Worm (Caenorhabditis elegans): ENCODE data around the gene tost-1.

The tost-1 gene

ce11 chrIII:4873395-4873794 lies 4.7 kb downstream of the tost-1 start:
- no peak for TF ChIP-seq pag-3 (tag; optimal IDR thresholded peaks at IDR 0.05; ENCODE audit: borderline replicate concordance)
- TF ChIP-seq ceh-22 (tag; optimal IDR thresholded peaks at IDR 0.05) = no peak
- TF ChIP-seq ceh-34 (tag; optimal IDR thresholded peaks at IDR 0.05) = no peak
- no peak for TF ChIP-seq C38D4.7 (GFP tag; optimal IDR thresholded peaks at IDR 0.05)
- no peak for TF ChIP-seq lim-6 (tag; optimal IDR thresholded peaks at IDR 0.05)
- TF ChIP-seq ets-4 (tag; optimal IDR thresholded peaks at IDR 0.05) = no peak
- TF ChIP-seq pax-1 (tag; optimal IDR thresholded peaks at IDR 0.05) = no peak
- no peak for TF ChIP-seq lin-11 (tag; optimal IDR thresholded peaks at IDR 0.05)
- no peak for TF ChIP-seq ceh-14 (tag; optimal IDR thresholded peaks at IDR 0.05)
- TF ChIP-seq sdc-2 (tag; optimal IDR thresholded peaks at IDR 0.05) = no peak
- TF ChIP-seq fkh-6 (tag; optimal IDR thresholded peaks at IDR 0.05) = no peak
- no peak for TF ChIP-seq ceh-31 (tag; optimal IDR thresholded peaks at IDR 0.05)
- no peak for TF ChIP-seq elt-4 (tag; optimal IDR thresholded peaks at IDR 0.05)
- TF ChIP-seq mec-3 (tag; optimal IDR thresholded peaks at IDR 0.05; ENCODE audit: borderline replicate concordance) = no peak
- TF ChIP-seq hlh-15 (tag; optimal IDR thresholded peaks at IDR 0.05) = no peak

ce11 chrIII:4870478-4870877 lies 7.6 kb downstream of the tost-1 start, which contains the start of gene gipc-1:
gipc-1 (plus strand) TSS chrIII:4870778.
- no peak for TF ChIP-seq rnt-1 (tag; optimal IDR thresholded peaks at IDR 0.05)
- TF ChIP-seq ceh-2 (tag; optimal IDR thresholded peaks at IDR 0.05) = no peak
- no peak for TF ChIP-seq npax-4 (tag; optimal IDR thresholded peaks at IDR 0.05)
- no peak for TF ChIP-seq ceh-34 (tag; optimal IDR thresholded peaks at IDR 0.05)
- no peak for TF ChIP-seq hlh-8 (tag; optimal IDR thresholded peaks at IDR 0.05)
- TF ChIP-seq tbx-7 (tag; optimal IDR thresholded peaks at IDR 0.05) = no peak
- no peak for TF ChIP-seq dmd-4 (tag; optimal IDR thresholded peaks at IDR 0.05; ENCODE audit: borderline replicate concordance)
- no peak for TF ChIP-seq lin-11 (tag; optimal IDR thresholded peaks at IDR 0.05)
- no peak for TF ChIP-seq ceh-30 (tag; optimal IDR thresholded peaks at IDR 0.05)
- no peak for TF ChIP-seq fkh-10 (GFP tag; optimal IDR thresholded peaks at IDR 0.05)
- TF ChIP-seq ahr-1 (tag; optimal IDR thresholded peaks at IDR 0.05) = no peak
- no peak for TF ChIP-seq pat-9 (tag; optimal IDR thresholded peaks at IDR 0.05)
- TF ChIP-seq C38D4.7 (GFP tag; optimal IDR thresholded peaks at IDR 0.05) = no peak
- TF ChIP-seq syd-9 (tag; optimal IDR thresholded peaks at IDR 0.05) = no peak
- TF ChIP-seq ceh-48 (tag; optimal IDR thresholded peaks at IDR 0.05) = no peak
- TF ChIP-seq pqm-1 (tag; optimal IDR thresholded peaks at IDR 0.05) = no peak
- TF ChIP-seq nhr-11 (tag; optimal IDR thresholded peaks at IDR 0.05) = no peak
- no peak for TF ChIP-seq hlh-15 (tag; optimal IDR thresholded peaks at IDR 0.05)

ce11 chrIII:4868643-4869042 lies 9.5 kb downstream of the tost-1 start, which contains the start of the genes msd-4 and C35D10.3:
msd-4 (minus strand) TSS chrIII:4868743.
C35D10.3 (plus strand) TSS chrIII:4868921.
- TF ChIP-seq elt-4 (tag; optimal IDR thresholded peaks at IDR 0.05) (no peak), ceh-14 (tag; optimal IDR thresholded peaks at IDR 0.05) (no peak), ceh-34 (tag; optimal IDR thresholded peaks at IDR 0.05) (no peak), elt-2 (tag; optimal IDR thresholded peaks at IDR 0.05) (no peak)

- TF ChIP-seq ceh-45 (GFP tag; IDR thresholded peaks at IDR 0.05) (no peak), madf-2 (tag; optimal IDR thresholded peaks at IDR 0.05) (no peak), elt-2 (tag; optimal IDR thresholded peaks at IDR 0.05) (no peak), eyg-1 (tag; optimal IDR thresholded peaks at IDR 0.05) (no peak), T23F11.4 (GFP tag; optimal IDR thresholded peaks at IDR 0.05) (no peak), pat-9 (tag; optimal IDR thresholded peaks at IDR 0.05) (no peak)
Measured at ce11 chrIII:4866762-4867161, 11.3 kb downstream of the tost-1 start, which contains the start of gene C35D10.17. C35D10.17 (plus strand) TSS chrIII:4867062.

ce11 chrIII:4863127-4863526 lies 15.0 kb downstream of the tost-1 start, which contains the start of gene coq-8:
coq-8 (plus strand) TSS chrIII:4863427.
- no peak for TF ChIP-seq dmd-4 (tag; optimal IDR thresholded peaks at IDR 0.05; ENCODE audit: borderline replicate concordance)
- no peak for TF ChIP-seq ceh-34 (tag; optimal IDR thresholded peaks at IDR 0.05)
- no peak for TF ChIP-seq tbx-2 (tag; optimal IDR thresholded peaks at IDR 0.05)
- TF ChIP-seq gmeb-2 (tag; optimal IDR thresholded peaks at IDR 0.05) = no peak
- no peak for TF ChIP-seq K09A11.1 (tag; optimal IDR thresholded peaks at IDR 0.05; ENCODE audit: insufficient read depth)
- no peak for TF ChIP-seq pros-1 (tag; optimal IDR thresholded peaks at IDR 0.05)
- no peak for TF ChIP-seq elt-4 (tag; optimal IDR thresholded peaks at IDR 0.05)
- TF ChIP-seq nhr-11 (tag; optimal IDR thresholded peaks at IDR 0.05) = no peak
- TF ChIP-seq ceh-31 (tag; optimal IDR thresholded peaks at IDR 0.05) = no peak

Data from whole organism, late embryonic.